Worm (Caenorhabditis elegans) whole organism, early embryonic: ENCODE data around the gene F47F2.1.
A peak's percentile ranks its signal among the peaks of the same experiment; 100 is the strongest.

ENCODE experiments used
- B0310.2 ChIP-seq: sonication (generic microtip); optimal IDR thresholded peaks from 2 replicates; lab custom pipeline; 2016; ENCODE audit warnings: mild to moderate bottlenecking, missing genetic modification characterization, missing compliant biosample characterization
- F13C5.2 ChIP-seq: sonication (generic microtip); optimal IDR thresholded peaks from 2 replicates; lab custom pipeline; 2017; ENCODE audit warnings: mild to moderate bottlenecking, missing genetic modification characterization, inconsistent platforms, missing compliant biosample characterization
- aly-1 ChIP-seq: sonication (generic microtip); optimal IDR thresholded peaks from 2 replicates; lab custom pipeline; 2016; ENCODE audit warnings: missing genetic modification characterization, missing compliant biosample characterization
- ama-1 ChIP-seq: fragments of 150-350 bp; optimal IDR thresholded peaks from 2 replicates; lab custom pipeline; 2014
- ceh-13 ChIP-seq: fragments of 200-800 bp; sonication (Bioruptor generic); optimal IDR thresholded peaks from 2 replicates; lab custom pipeline; 2018; ENCODE audit warnings: mild to moderate bottlenecking, missing genetic modification characterization, missing compliant biosample characterization
- ceh-36 ChIP-seq: sonication (generic microtip); optimal IDR thresholded peaks from 2 replicates; lab custom pipeline; 2016; ENCODE audit warnings: missing genetic modification characterization, inconsistent platforms, missing compliant biosample characterization
- ets-7 ChIP-seq: sonication (generic microtip); optimal IDR thresholded peaks from 2 replicates; lab custom pipeline; 2016; ENCODE audit warnings: missing genotype, missing genetic modification characterization, missing compliant biosample characterization
- flt-1 ChIP-seq: fragments of 200-800 bp; sonication (Bioruptor generic); IDR thresholded peaks from 2 replicates; pipeline ENCODE4 v1.3.6; 2022; ENCODE audit warnings: missing genetic modification characterization, missing compliant biosample characterization
- hmbx-1 ChIP-seq: sonication (generic microtip); optimal IDR thresholded peaks from 2 replicates; lab custom pipeline; 2016; ENCODE audit warnings: mild to moderate bottlenecking, missing genetic modification characterization, missing compliant biosample characterization
- hmg-4 ChIP-seq: fragments of 200-800 bp; sonication (Bioruptor generic); optimal IDR thresholded peaks from 2 replicates; lab custom pipeline; 2018; ENCODE audit warnings: mild to moderate bottlenecking, missing genetic modification characterization, missing compliant biosample characterization
- hnd-1 ChIP-seq: sonication (generic microtip); optimal IDR thresholded peaks from 2 replicates; lab custom pipeline; 2016; ENCODE audit warnings: missing genetic modification characterization, missing compliant biosample characterization
- pes-1 ChIP-seq: fragments of 200-800 bp; sonication (Bioruptor generic); IDR thresholded peaks from 2 replicates; pipeline ENCODE4 v1.3.6; 2022; ENCODE audit warnings: missing genetic modification reagents, missing genetic modification characterization, missing compliant biosample characterization
- scrt-1 ChIP-seq: fragments of 200-800 bp; sonication (Bioruptor generic); IDR thresholded peaks from 2 replicates; pipeline ENCODE4 v1.3.6; 2022; ENCODE audit warnings: missing genetic modification characterization, missing compliant biosample characterization
- sea-1 ChIP-seq: fragments of 200-800 bp; sonication (Bioruptor generic); conservative IDR thresholded peaks from 2 replicates; pipeline ENCODE4 v1.3.6; 2022; ENCODE audit warnings: missing genetic modification characterization, missing compliant biosample characterization
- tbx-11 ChIP-seq: fragments of 200-800 bp; sonication (Bioruptor generic); IDR thresholded peaks from 2 replicates; pipeline ENCODE4 v1.3.6; 2022; ENCODE audit warnings: missing genetic modification characterization, missing compliant biosample characterization
- tbx-37 ChIP-seq: fragments of 200-800 bp; sonication (Bioruptor generic); conservative IDR thresholded peaks from 2 replicates; pipeline ENCODE4 v1.3.6; 2022; ENCODE audit warnings: missing genetic modification reagents, missing genetic modification characterization, missing compliant biosample characterization
- tra-4 ChIP-seq: sonication (generic microtip); optimal IDR thresholded peaks from 2 replicates; lab custom pipeline; 2017; ENCODE audit warnings: missing genetic modification characterization, missing compliant biosample characterization

The F47F2.1 gene

DNA sequence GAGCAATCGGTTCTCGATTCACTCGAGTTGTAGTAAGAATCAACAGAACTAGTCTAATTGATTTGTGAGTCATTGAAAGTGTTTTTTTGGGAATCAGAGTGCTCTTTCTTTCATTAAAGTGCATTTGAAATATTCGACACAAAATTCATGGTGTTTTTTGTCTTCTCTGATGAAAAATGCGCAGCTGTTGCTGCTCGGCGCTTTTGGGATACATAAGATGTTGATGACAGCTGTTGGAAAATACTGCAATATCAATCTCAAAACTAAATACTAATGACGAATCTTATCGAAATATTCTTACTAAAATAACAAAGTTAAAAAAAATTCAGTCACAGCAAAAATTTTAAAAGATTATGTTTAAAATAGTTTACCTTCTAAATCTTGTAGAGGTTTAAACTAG lies 17.0 kb upstream of the F47F2.1 start:
- TF ChIP-seq tbx-37 (no peak), hmbx-1 (tag; lab: Kevin White, UChicago) (no peak), ceh-13 (no peak), flt-1 (GFP tag; lab: Robert Waterston, UW) (no peak), hmg-4 (no peak), ama-1 (lab: Kevin White, UChicago) (no peak), B0310.2 (tag; lab: Kevin White, UChicago) (no peak), aly-1 (tag; lab: Kevin White, UChicago) (no peak)

DNA sequence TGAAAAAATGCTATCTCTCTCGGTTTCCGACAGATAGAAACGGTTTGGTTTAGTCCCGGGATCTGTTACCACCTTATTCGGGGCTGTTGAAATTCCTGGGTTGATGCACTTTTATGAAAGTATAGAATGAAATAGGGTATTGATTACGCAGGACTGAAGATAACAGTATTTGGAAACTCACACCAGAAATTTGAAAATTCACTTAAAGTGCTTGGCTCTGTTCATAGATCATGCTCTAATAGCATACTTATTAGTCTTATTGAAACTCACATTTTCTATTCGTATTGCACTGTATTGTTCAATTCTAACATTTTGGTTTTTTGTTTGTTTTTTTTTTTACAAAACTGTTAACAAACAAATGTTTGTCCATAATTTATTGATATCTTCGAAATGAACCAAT lies 12.1 kb upstream of the F47F2.1 start:
- TF ChIP-seq ceh-13: no peak
- no peak for TF ChIP-seq tbx-11
- TF ChIP-seq ama-1 (lab: Kevin White, UChicago): no peak
- TF ChIP-seq aly-1 (tag; lab: Kevin White, UChicago): no peak
- no peak for TF ChIP-seq flt-1 (GFP tag; lab: Robert Waterston, UW)

DNA sequence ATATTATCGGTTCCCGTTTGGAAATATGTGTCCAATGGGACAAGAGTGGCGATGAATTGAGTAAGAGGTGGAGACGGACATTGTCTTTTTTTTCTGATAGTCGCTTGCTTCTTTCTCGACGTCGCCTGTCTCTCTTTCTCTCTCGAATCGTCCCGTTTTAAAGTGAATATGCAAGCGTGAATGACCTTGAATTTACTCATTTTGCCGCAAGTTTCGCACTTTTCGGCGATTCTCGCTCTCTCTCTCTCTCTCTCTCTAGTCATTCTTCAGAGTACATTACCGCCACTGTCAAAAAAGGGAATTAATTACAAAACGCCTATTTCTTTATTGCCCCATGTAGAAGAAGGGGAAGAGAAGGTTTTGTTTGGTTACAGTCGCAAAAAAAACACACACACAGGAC lies 10.6 kb upstream of the F47F2.1 start:
- TF ChIP-seq ceh-36 (tag; lab: Kevin White, UChicago) (no peak), aly-1 (tag; lab: Kevin White, UChicago) (no peak), tbx-11 (no peak), tbx-37 (no peak), F13C5.2 (no peak), flt-1 (GFP tag; lab: Robert Waterston, UW) (no peak), scrt-1 (GFP tag; lab: Robert Waterston, UW) (no peak), hmbx-1 (tag; lab: Kevin White, UChicago) (no peak), ama-1 (lab: Kevin White, UChicago) (no peak), pes-1 (GFP tag; lab: Robert Waterston, UW) (no peak), sea-1 (GFP tag; lab: Robert Waterston, UW) (no peak), ceh-13 (no peak), ets-7 (tag; lab: Kevin White, UChicago) (no peak), B0310.2 (tag; lab: Kevin White, UChicago) (no peak)

DNA sequence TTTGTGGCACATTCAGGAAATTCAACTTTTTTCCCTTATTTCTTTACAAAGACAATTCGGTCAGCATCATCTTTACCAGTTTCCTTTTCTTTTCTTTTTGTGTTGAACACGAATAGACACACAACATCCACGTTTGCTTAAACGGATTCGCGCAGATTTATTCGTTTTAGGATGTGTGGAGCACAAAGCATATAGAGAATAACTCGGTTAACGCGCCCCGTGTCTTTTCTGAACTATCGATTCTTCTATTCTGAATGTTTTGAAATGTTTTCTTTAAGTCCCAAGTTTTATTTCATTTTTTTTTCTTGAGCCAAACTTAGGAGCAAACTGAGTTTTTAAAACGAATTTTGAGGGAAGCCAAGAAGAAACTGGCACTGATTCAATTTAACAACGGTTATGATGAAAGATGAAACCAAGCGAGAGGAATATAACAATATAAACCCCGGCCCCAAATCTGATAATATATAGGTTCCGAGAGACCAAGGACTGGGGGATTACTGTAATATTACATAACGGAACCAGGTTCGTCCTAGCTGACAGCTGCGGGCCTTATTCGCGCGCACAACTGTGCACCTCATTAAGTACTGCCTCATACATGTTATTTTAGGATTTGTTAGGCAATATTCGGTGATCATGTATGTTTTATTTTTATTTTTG lies 6.6 kb upstream of the F47F2.1 start:
- TF ChIP-seq hnd-1 (no peak), tbx-37 (no peak), ceh-13 (no peak), ceh-36 (tag; lab: Kevin White, UChicago) (no peak), pes-1 (GFP tag; lab: Robert Waterston, UW) (no peak), ets-7 (tag; lab: Kevin White, UChicago) (no peak)

DNA sequence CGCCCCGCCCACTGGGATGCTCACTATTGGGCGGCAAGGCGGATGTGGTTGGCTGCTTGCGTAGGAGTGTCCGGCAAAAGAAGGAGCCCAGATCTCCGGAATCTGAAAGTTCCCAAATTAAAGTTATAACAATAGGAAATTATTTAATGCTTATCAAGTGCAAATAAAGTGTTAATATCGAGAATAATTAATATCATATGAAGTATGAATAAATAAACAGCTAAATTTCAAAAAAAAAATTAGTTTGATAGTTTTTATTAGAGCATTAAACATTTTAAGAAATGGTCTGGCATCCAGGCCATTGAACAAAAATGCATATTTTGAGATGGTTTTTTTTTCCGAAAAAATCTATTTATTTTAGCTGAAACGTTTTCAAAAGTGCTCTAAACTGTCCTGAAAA lies 4.9 kb upstream of the F47F2.1 start, which contains the start of gene lim-4:
Gene lim-4 (minus strand): TSS at position 101 of the 400 bp plus-strand sequence.
- TF ChIP-seq tbx-37 (no peak), ama-1 (lab: Kevin White, UChicago) (no peak), hnd-1 (no peak), tra-4 (tag; lab: Kevin White, UChicago) (no peak), ets-7 (tag; lab: Kevin White, UChicago) (no peak), aly-1 (tag; lab: Kevin White, UChicago) (no peak), F13C5.2 (no peak), ceh-13 (no peak), B0310.2 (tag; lab: Kevin White, UChicago) (no peak)

DNA sequence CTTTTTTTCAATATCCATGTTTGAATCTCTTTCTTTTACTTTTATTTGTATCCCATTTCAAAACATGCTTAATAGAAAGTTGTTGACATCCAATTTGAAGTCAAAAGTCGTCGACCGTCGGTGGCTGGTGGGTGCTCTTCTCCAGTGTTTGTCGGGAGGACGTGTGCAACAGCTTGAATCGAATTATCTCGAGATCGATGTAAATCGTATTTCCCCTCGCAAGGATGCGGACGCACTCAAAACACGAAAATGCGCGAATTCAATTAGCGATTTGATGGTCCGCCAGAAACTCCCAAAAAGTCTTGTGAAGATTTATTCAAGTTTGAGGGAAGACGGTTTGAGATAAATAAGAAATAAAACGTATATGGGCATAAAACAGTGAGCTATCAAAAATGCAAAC lies 2.6 kb upstream of the F47F2.1 start:
- no peak for TF ChIP-seq sea-1 (GFP tag; lab: Robert Waterston, UW)
- TF ChIP-seq hmbx-1 (tag; lab: Kevin White, UChicago): no peak
- TF ChIP-seq ets-7 (tag; lab: Kevin White, UChicago): no peak
- TF ChIP-seq B0310.2 (tag; lab: Kevin White, UChicago): no peak
- TF ChIP-seq tbx-11: no peak
- TF ChIP-seq tbx-37: no peak
- TF ChIP-seq flt-1 (GFP tag; lab: Robert Waterston, UW): no peak
- no peak for TF ChIP-seq ceh-36 (tag; lab: Kevin White, UChicago)

DNA sequence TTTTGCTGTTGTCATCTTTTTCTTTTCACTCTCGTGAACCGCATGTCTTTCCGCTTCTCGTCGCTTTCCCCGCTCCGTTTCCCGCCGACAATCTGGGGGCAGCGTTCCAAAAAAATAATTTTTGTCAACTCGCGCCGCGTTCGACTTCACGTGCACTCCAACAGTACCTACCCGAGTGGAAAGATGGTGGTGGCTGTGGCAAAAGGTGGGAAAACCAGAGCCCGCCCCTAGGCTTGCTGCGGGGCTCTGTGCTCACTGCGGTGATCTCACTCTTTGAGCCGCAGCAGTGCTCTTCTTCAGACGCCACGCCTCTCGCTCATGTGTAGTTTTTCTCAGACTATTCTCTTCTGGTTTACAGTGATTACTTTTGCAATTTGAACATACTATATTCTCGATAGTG lies 9.3 kb downstream of the F47F2.1 start:
- TF ChIP-seq hmg-4: peak; percentile 32
- no peak for TF ChIP-seq tra-4 (tag; lab: Kevin White, UChicago)

DNA sequence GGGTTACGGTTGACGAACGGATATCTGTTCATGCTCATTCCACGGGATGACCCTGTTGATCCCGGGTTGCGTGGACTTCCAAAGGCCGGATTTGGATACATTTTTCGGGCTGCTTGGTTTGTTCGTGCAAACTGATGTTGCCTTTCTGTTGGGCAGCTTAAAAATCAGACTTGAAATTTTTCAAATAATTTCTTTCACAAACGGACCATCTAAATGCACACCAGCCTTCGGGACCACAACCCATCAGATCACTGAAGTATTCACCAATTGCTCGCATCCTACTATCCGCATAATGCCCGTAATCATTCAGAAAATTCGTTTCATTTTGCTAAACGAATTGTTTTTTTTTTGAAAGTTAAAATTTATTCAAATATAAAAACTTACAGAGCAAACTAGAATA lies 17.2 kb downstream of the F47F2.1 start, which contains the start of gene F47F2.3:
Gene F47F2.3 (minus strand): TSS at position 101 of the 400 bp plus-strand sequence.
- TF ChIP-seq B0310.2 (tag; lab: Kevin White, UChicago) (no peak), scrt-1 (GFP tag; lab: Robert Waterston, UW) (no peak), aly-1 (tag; lab: Kevin White, UChicago) (no peak), tbx-11 (no peak), ceh-13 (no peak), ets-7 (tag; lab: Kevin White, UChicago) (no peak), tra-4 (tag; lab: Kevin White, UChicago) (no peak), F13C5.2 (no peak), tbx-37 (no peak), ama-1 (lab: Kevin White, UChicago) (no peak), sea-1 (GFP tag; lab: Robert Waterston, UW) (no peak), hnd-1 (no peak), hmbx-1 (tag; lab: Kevin White, UChicago) (no peak), hmg-4 (no peak)
